Worm (Caenorhabditis elegans) whole organism, midembryonic: ENCODE results near the gene ins-8.

Experiments used
- T22C8.4 ChIP-seq: fragments of 200-800 bp; sonication (Bioruptor generic); IDR thresholded peaks from 2 replicates; pipeline ENCODE4 v1.3.6; 2022; ENCODE audit warnings: missing genetic modification characterization, missing compliant biosample characterization
- cog-1 ChIP-seq: sonication (generic microtip); optimal IDR thresholded peaks from 2 replicates; lab custom pipeline; 2016; ENCODE audit warnings: missing genetic modification characterization, missing compliant biosample characterization
- flt-1 ChIP-seq: fragments of 200-800 bp; sonication (Bioruptor generic); IDR thresholded peaks from 2 replicates; pipeline ENCODE4 v1.3.6; 2022; ENCODE audit warnings: missing genetic modification characterization, missing compliant biosample characterization
- klf-2 ChIP-seq: fragments of 200-800 bp; sonication (Bioruptor generic); conservative IDR thresholded peaks from 2 replicates; pipeline ENCODE4 v1.3.6; 2022; ENCODE audit warnings: missing genetic modification reagents, missing genetic modification characterization, missing compliant biosample characterization
- med-1 ChIP-seq: sonication (generic microtip); optimal IDR thresholded peaks from 2 replicates; lab custom pipeline; 2017; ENCODE audit warnings: missing genetic modification characterization, mild to moderate bottlenecking, missing compliant biosample characterization, antibody characterized with exemption, missing genetic modification reagents; ENCODE audit not compliant: insufficient read depth
- ref-1 ChIP-seq: fragments of 200-800 bp; sonication (Bioruptor generic); conservative IDR thresholded peaks from 2 replicates; pipeline ENCODE4 v1.3.6; 2022; ENCODE audit warnings: missing genetic modification reagents, missing genetic modification characterization, missing compliant biosample characterization
- tab-1 ChIP-seq: fragments of 200-800 bp; sonication (Bioruptor generic); IDR thresholded peaks from 2 replicates; pipeline ENCODE4 v1.3.6; 2022; ENCODE audit warnings: missing genetic modification characterization, missing compliant biosample characterization
- ztf-23 ChIP-seq: fragments of 200-800 bp; sonication (Bioruptor generic); IDR thresholded peaks from 2 replicates; pipeline ENCODE4 v1.3.6; 2022; ENCODE audit warnings: missing genetic modification reagents, missing genetic modification characterization, missing compliant biosample characterization
- ztf-29 ChIP-seq: fragments of 200-800 bp; sonication (Bioruptor generic); IDR thresholded peaks from 2 replicates; pipeline ENCODE4 v1.3.6; 2022; ENCODE audit warnings: missing genetic modification reagents, missing genetic modification characterization, missing compliant biosample characterization

The ins-8 gene

ce11 chrIV:9682514-9682913 is 1.8 kb upstream of the ins-8 start, which contains the start of gene ins-7:
ins-7 (minus strand) TSS chrIV:9682845.
- TF ChIP-seq flt-1 (GFP tag; lab: Robert Waterston, UW): no peak
- TF ChIP-seq ztf-23 (GFP tag; lab: Robert Waterston, UW): no peak
- no peak for TF ChIP-seq tab-1
- no peak for TF ChIP-seq med-1
- no peak for TF ChIP-seq ztf-29 (GFP tag; lab: Robert Waterston, UW)
- no peak for TF ChIP-seq ref-1 (GFP tag; lab: Robert Waterston, UW)
- no peak for TF ChIP-seq T22C8.4 (GFP tag; lab: Robert Waterston, UW)
- no peak for TF ChIP-seq cog-1
- TF ChIP-seq klf-2 (GFP tag; lab: Robert Waterston, UW): no peak

- TF ChIP-seq tab-1 (no peak), med-1 (no peak), cog-1 (no peak), ref-1 (GFP tag; lab: Robert Waterston, UW) (no peak), ztf-23 (GFP tag; lab: Robert Waterston, UW) (no peak), T22C8.4 (GFP tag; lab: Robert Waterston, UW) (no peak), klf-2 (GFP tag; lab: Robert Waterston, UW) (no peak), ztf-29 (GFP tag; lab: Robert Waterston, UW) (no peak), flt-1 (GFP tag; lab: Robert Waterston, UW) (no peak)
Observed at ce11 chrIV:9679296-9679695, 1.4 kb downstream of the ins-8 start.

ce11 chrIV:9678007-9678406 is 2.7 kb downstream of the ins-8 start:
- TF ChIP-seq cog-1: no peak

- TF ChIP-seq ref-1 (GFP tag; lab: Robert Waterston, UW): no peak
- TF ChIP-seq klf-2 (GFP tag; lab: Robert Waterston, UW): no peak
- TF ChIP-seq tab-1: no peak
- no peak for TF ChIP-seq med-1
Observed at ce11 chrIV:9677226-9677992, 3.3 kb downstream of the ins-8 start.

- no peak for TF ChIP-seq ztf-23 (GFP tag; lab: Robert Waterston, UW)
- TF ChIP-seq ref-1 (GFP tag; lab: Robert Waterston, UW): no peak
- no peak for TF ChIP-seq klf-2 (GFP tag; lab: Robert Waterston, UW)
Observed at ce11 chrIV:9676535-9676934, 4.2 kb downstream of the ins-8 start.

ce11 chrIV:9675572-9675971 is 5.2 kb downstream of the ins-8 start, which contains the start of gene nhr-34:
nhr-34 (minus strand) TSS chrIV:9675672.
- TF ChIP-seq med-1 (no peak), tab-1 (no peak), ztf-29 (GFP tag; lab: Robert Waterston, UW) (no peak), cog-1 (no peak), klf-2 (GFP tag; lab: Robert Waterston, UW) (no peak), T22C8.4 (GFP tag; lab: Robert Waterston, UW) (no peak), ref-1 (GFP tag; lab: Robert Waterston, UW) (no peak), ztf-23 (GFP tag; lab: Robert Waterston, UW) (no peak), flt-1 (GFP tag; lab: Robert Waterston, UW) (no peak)

- TF ChIP-seq ztf-29 (GFP tag; lab: Robert Waterston, UW) (no peak), T22C8.4 (GFP tag; lab: Robert Waterston, UW) (no peak), ref-1 (GFP tag; lab: Robert Waterston, UW) (no peak), flt-1 (GFP tag; lab: Robert Waterston, UW) (no peak), ztf-23 (GFP tag; lab: Robert Waterston, UW) (no peak), cog-1 (no peak), klf-2 (GFP tag; lab: Robert Waterston, UW) (no peak), med-1 (no peak), tab-1 (no peak)
Observed at ce11 chrIV:9673683-9674336, 6.9 kb downstream of the ins-8 start.

ce11 chrIV:9673206-9673605 is 7.5 kb downstream of the ins-8 start:
- TF ChIP-seq ref-1 (GFP tag; lab: Robert Waterston, UW) (no peak), klf-2 (GFP tag; lab: Robert Waterston, UW) (no peak), tab-1 (no peak), T22C8.4 (GFP tag; lab: Robert Waterston, UW) (no peak), ztf-23 (GFP tag; lab: Robert Waterston, UW) (no peak), med-1 (no peak), flt-1 (GFP tag; lab: Robert Waterston, UW) (no peak)

ce11 chrIV:9672434-9672833 is 8.3 kb downstream of the ins-8 start:
- no peak for TF ChIP-seq cog-1
- TF ChIP-seq tab-1: no peak
- TF ChIP-seq klf-2 (GFP tag; lab: Robert Waterston, UW): no peak
- no peak for TF ChIP-seq med-1
- no peak for TF ChIP-seq flt-1 (GFP tag; lab: Robert Waterston, UW)
- no peak for TF ChIP-seq ztf-29 (GFP tag; lab: Robert Waterston, UW)
- no peak for TF ChIP-seq ztf-23 (GFP tag; lab: Robert Waterston, UW)
- no peak for TF ChIP-seq T22C8.4 (GFP tag; lab: Robert Waterston, UW)
- no peak for TF ChIP-seq ref-1 (GFP tag; lab: Robert Waterston, UW)

- no peak for TF ChIP-seq cog-1
- no peak for TF ChIP-seq ztf-23 (GFP tag; lab: Robert Waterston, UW)
- TF ChIP-seq flt-1 (GFP tag; lab: Robert Waterston, UW): no peak
- TF ChIP-seq ztf-29 (GFP tag; lab: Robert Waterston, UW): no peak
- no peak for TF ChIP-seq tab-1
- no peak for TF ChIP-seq T22C8.4 (GFP tag; lab: Robert Waterston, UW)
- no peak for TF ChIP-seq med-1
- TF ChIP-seq ref-1 (GFP tag; lab: Robert Waterston, UW): no peak
- TF ChIP-seq klf-2 (GFP tag; lab: Robert Waterston, UW): no peak
Observed at ce11 chrIV:9671001-9671652, 9.6 kb downstream of the ins-8 start.
